Fruit fly (Drosophila melanogaster): ENCODE data around the gene Drak.

The Drak gene

dm6 chrX:11451027-11451572, 41.8 kb upstream of the Drak start (continued):
- TF ChIP-seq CG43689 (GFP tag; IDR thresholded peaks at IDR 0.05) (no peak), pum (GFP tag; optimal IDR thresholded peaks at IDR 0.05) (no peak), CG1529 (GFP tag; optimal IDR thresholded peaks at IDR 0.05) (no peak), CG11247 (GFP tag; IDR thresholded peaks at IDR 0.05) (peak; percentile 43; the same call in 1 of the 2 replicates), CG8089 (GFP tag; optimal IDR thresholded peaks at IDR 0.05) (peak; percentile 47), CG4282 (GFP tag; optimal IDR thresholded peaks at IDR 0.05) (no peak), Kr (GFP tag; optimal IDR thresholded peaks at IDR 0.05) (no peak), ERR (GFP tag; optimal IDR thresholded peaks at IDR 0.05) (peak; percentile 4), CG7928 (GFP tag; optimal IDR thresholded peaks at IDR 0.05) (no peak), Ada2b (GFP tag; IDR thresholded peaks at IDR 0.05) (peak; percentile 64), seq (GFP tag; IDR thresholded peaks at IDR 0.05) (no peak), CG18476 (GFP tag; optimal IDR thresholded peaks at IDR 0.05) (no peak), grn (GFP tag; optimal IDR thresholded peaks at IDR 0.05) (no peak), org-1 (GFP tag; optimal IDR thresholded peaks at IDR 0.05) (peak; percentile 11), Antp (GFP tag; optimal IDR thresholded peaks at IDR 0.05) (no peak), Bgb (GFP tag; IDR thresholded peaks at IDR 0.05; ENCODE audit: partially characterized antibody) (no peak), GATAe (GFP tag; conservative IDR thresholded peaks at IDR 0.05) (no peak), CG4617 (GFP tag; optimal IDR thresholded peaks at IDR 0.05; ENCODE audit: borderline replicate concordance) (no peak), CG6689 (GFP tag; IDR thresholded peaks at IDR 0.05) (peak; percentile 63), D (optimal IDR thresholded peaks at IDR 0.05) (no peak), D (GFP tag; optimal IDR thresholded peaks at IDR 0.05) (no peak), gsb (GFP tag; IDR thresholded peaks at IDR 0.05) (peak; percentile 36; the same call in 1 of the 2 replicates), crc (GFP tag; optimal IDR thresholded peaks at IDR 0.05) (no peak), gcm2 (GFP tag; optimal IDR thresholded peaks at IDR 0.05) (no peak), CG5245 (GFP tag; optimal IDR thresholded peaks at IDR 0.05) (no peak), jumu (GFP tag; optimal IDR thresholded peaks at IDR 0.05) (no peak), sr (GFP tag; IDR thresholded peaks at IDR 0.05) (no peak), tio (GFP tag; optimal IDR thresholded peaks at IDR 0.05) (peak; percentile 31), CG31365 (tag; optimal IDR thresholded peaks at IDR 0.05) (no peak), CG6272 (GFP tag; IDR thresholded peaks at IDR 0.05) (peak; percentile 35; the same call in 1 of the 2 replicates), Dip2 (GFP tag; IDR thresholded peaks at IDR 0.05) (no peak), peb (GFP tag; IDR thresholded peaks at IDR 0.05) (no peak), run (tag; optimal IDR thresholded peaks at IDR 0.05) (no peak), ato (GFP tag; IDR thresholded peaks at IDR 0.05; ENCODE audit: partially characterized antibody) (no peak), CG12219 (GFP tag; optimal IDR thresholded peaks at IDR 0.05) (peak; percentile 56), gro (GFP tag; optimal IDR thresholded peaks at IDR 0.05) (no peak), CG7357 (GFP tag; IDR thresholded peaks at IDR 0.05) (peak; percentile 27; the same call in 1 of the 3 replicates), disco-r (GFP tag; optimal IDR thresholded peaks at IDR 0.05) (peak; percentile 38), Hr3 (GFP tag; optimal IDR thresholded peaks at IDR 0.05) (no peak), BtbVII (GFP tag; optimal IDR thresholded peaks at IDR 0.05) (peak; percentile 19), CG8478 (optimal IDR thresholded peaks at IDR 0.05) (no peak), CG10366 (GFP tag; IDR thresholded peaks at IDR 0.05) (peak; percentile 53; the same call in 1 of the 2 replicates), CG2120 (GFP tag; optimal IDR thresholded peaks at IDR 0.05) (peak; percentile 70), CG34422 (GFP tag; IDR thresholded peaks at IDR 0.05) (0 out of 3 replicates have a peak, but pooled peaks have one; percentile 30), cad (GFP tag; optimal IDR thresholded peaks at IDR 0.05) (no peak), Vsx1 (GFP tag; optimal IDR thresholded peaks at IDR 0.05) (no peak), zf30C (GFP tag; optimal IDR thresholded peaks at IDR 0.05) (no peak), HLH54F (GFP tag; optimal IDR thresholded peaks at IDR 0.05) (peak; percentile 38), bcd (GFP tag; optimal IDR thresholded peaks at IDR 0.05) (peak; percentile 27), zen (tag; optimal IDR thresholded peaks at IDR 0.05) (peak; percentile 26), caup (GFP tag; optimal IDR thresholded peaks at IDR 0.05; ENCODE audit: severe bottlenecking) (peak; percentile 37), dm (GFP tag; optimal IDR thresholded peaks at IDR 0.05) (no peak), CG14014 (GFP tag; IDR thresholded peaks at IDR 0.05) (peak; percentile 59)

Data from whole organism, embryonic.